Worm (Caenorhabditis elegans) whole organism, L1 larva: ENCODE measurements around the gene epic-1.

Source experiments
- C16A3.4 ChIP-seq: fragments of 150-350 bp; optimal IDR thresholded peaks from 2 replicates; lab custom pipeline; 2014; ENCODE audit warnings: missing biosample characterization, missing genetic modification characterization
- F16B12.6 ChIP-seq: fragments of 150-350 bp; optimal IDR thresholded peaks from 2 replicates; lab custom pipeline; 2014; ENCODE audit warnings: missing biosample characterization, missing genetic modification characterization
- Y116A8C.19 ChIP-seq: sonication (generic microtip); optimal IDR thresholded peaks from 2 replicates; lab custom pipeline; 2016; ENCODE audit warnings: missing compliant biosample characterization, missing genetic modification characterization, borderline replicate concordance
- blmp-1 ChIP-seq: fragments of 150-350 bp; optimal IDR thresholded peaks from 2 replicates; lab custom pipeline; 2014; ENCODE audit warnings: missing biosample characterization, missing genetic modification characterization
- ces-1 ChIP-seq: fragments of 150-350 bp; optimal IDR thresholded peaks from 2 replicates; lab custom pipeline; 2014; ENCODE audit warnings: missing biosample characterization, missing genetic modification reagents, missing genetic modification characterization
- dpl-1 ChIP-seq, 3 experiments: fragments of 150-350 bp in 2 of 3; sonication (generic microtip) in 1 of 3; optimal IDR thresholded peaks; 2 replicates each; lab custom pipeline; 2014 to 2017; ENCODE audit warnings: missing biosample characterization in 3 of 3, missing genetic modification characterization in 3 of 3, missing genetic modification reagents in 3 of 3
- efl-1 ChIP-seq, 4 experiments: fragments of 150-350 bp; optimal IDR thresholded peaks in 3 of 4; peaks in 1 of 4; 1 replicate in 1 of 4; 2 replicates in 3 of 4; lab custom pipeline; 2014; ENCODE audit warnings: missing biosample characterization in 2 of 4, missing genetic modification characterization in 2 of 4, missing genetic modification reagents in 2 of 4
- ets-5 ChIP-seq: fragments of 200-800 bp; sonication (Bioruptor generic); IDR thresholded peaks from 2 replicates; pipeline ENCODE4 v1.3.6; 2022; ENCODE audit warnings: missing genetic modification characterization, missing compliant biosample characterization
- grh-1 ChIP-seq: fragments of 200-800 bp; sonication (Bioruptor generic); IDR thresholded peaks from 2 replicates; pipeline ENCODE4 v1.3.6; 2022; ENCODE audit warnings: missing genetic modification reagents, missing genetic modification characterization, missing compliant biosample characterization
- hpl-2 ChIP-seq: fragments of 150-350 bp; optimal IDR thresholded peaks from 2 replicates; lab custom pipeline; 2014; ENCODE audit warnings: missing biosample characterization, missing genetic modification reagents, missing genetic modification characterization
- jun-1 ChIP-seq: fragments of 150-350 bp; optimal IDR thresholded peaks from 2 replicates; lab custom pipeline; 2014; ENCODE audit warnings: missing biosample characterization, missing genetic modification reagents, missing genetic modification characterization
- lin-14 ChIP-seq: fragments of 200-800 bp; sonication (Bioruptor generic); optimal IDR thresholded peaks from 2 replicates; lab custom pipeline; 2018; ENCODE audit warnings: mild to moderate bottlenecking, missing genetic modification characterization, moderate library complexity, missing compliant biosample characterization
- lin-35 ChIP-seq, 2 experiments: fragments of 150-350 bp; optimal IDR thresholded peaks; 2 replicates each; lab custom pipeline; 2014; ENCODE audit warnings: missing biosample characterization in 2 of 2, missing genetic modification characterization in 2 of 2, missing genetic modification reagents in 2 of 2
- lir-3 ChIP-seq: sonication (generic microtip); optimal IDR thresholded peaks from 2 replicates; lab custom pipeline; 2016; ENCODE audit warnings: mild to moderate bottlenecking, missing genetic modification characterization, moderate library complexity, missing compliant biosample characterization; ENCODE audit not compliant: poor library complexity
- lsy-2 ChIP-seq, 2 experiments: fragments of 150-350 bp; optimal IDR thresholded peaks; 2 replicates each; lab custom pipeline; 2014; ENCODE audit warnings: missing biosample characterization in 2 of 2, missing genetic modification characterization in 2 of 2
- mab-9 ChIP-seq: fragments of 200-800 bp; sonication (Bioruptor generic); IDR thresholded peaks from 2 replicates; pipeline ENCODE4 v1.3.6; 2022; ENCODE audit warnings: missing genetic modification reagents, missing genetic modification characterization, missing compliant biosample characterization
- mdl-1 ChIP-seq, 2 experiments: fragments of 150-350 bp; optimal IDR thresholded peaks; 2 replicates each; lab custom pipeline; 2014 to 2017; ENCODE audit warnings: missing biosample characterization in 2 of 2, missing genetic modification characterization in 2 of 2, inconsistent platforms in 1 of 2
- mef-2 ChIP-seq: fragments of 150-350 bp; optimal IDR thresholded peaks from 2 replicates; lab custom pipeline; 2014; ENCODE audit warnings: missing biosample characterization, missing genetic modification characterization
- nhr-12 ChIP-seq: sonication (generic microtip); optimal IDR thresholded peaks from 2 replicates; lab custom pipeline; 2017; ENCODE audit warnings: missing biosample characterization, missing genetic modification characterization
- nhr-19 ChIP-seq: fragments of 200-800 bp; sonication (Bioruptor generic); conservative IDR thresholded peaks from 2 replicates; pipeline ENCODE4 v1.3.6; 2022; ENCODE audit warnings: missing genetic modification characterization, missing compliant biosample characterization
- nhr-20 ChIP-seq: sonication (generic microtip); optimal IDR thresholded peaks from 2 replicates; lab custom pipeline; 2016; ENCODE audit warnings: mild to moderate bottlenecking, missing genetic modification characterization, missing compliant biosample characterization
- nhr-237 ChIP-seq: fragments of 150-350 bp; optimal IDR thresholded peaks from 2 replicates; lab custom pipeline; 2014; ENCODE audit warnings: missing biosample characterization, missing genetic modification characterization
- nhr-71 ChIP-seq: sonication (generic microtip); optimal IDR thresholded peaks from 2 replicates; lab custom pipeline; 2016; ENCODE audit warnings: mild to moderate bottlenecking, missing genetic modification characterization, moderate library complexity, missing compliant biosample characterization
- nhr-85 ChIP-seq: sonication (generic microtip); peaks from one replicate; lab custom pipeline; 2016; ENCODE audit warnings: missing genetic modification characterization, inconsistent platforms, missing compliant biosample characterization
- snu-23 ChIP-seq: sonication (generic microtip); optimal IDR thresholded peaks from 2 replicates; lab custom pipeline; 2016; ENCODE audit warnings: missing genetic modification characterization, missing compliant biosample characterization
- sox-4 ChIP-seq: sonication (generic microtip); optimal IDR thresholded peaks from 2 replicates; lab custom pipeline; 2016; ENCODE audit warnings: missing genetic modification characterization, missing compliant biosample characterization
- sptf-1 ChIP-seq: fragments of 150-350 bp; optimal IDR thresholded peaks from 2 replicates; lab custom pipeline; 2014; ENCODE audit warnings: missing biosample characterization, missing genetic modification characterization
- tbx-2 ChIP-seq: sonication (generic microtip); optimal IDR thresholded peaks from 2 replicates; lab custom pipeline; 2016; ENCODE audit warnings: missing genetic modification characterization, missing compliant biosample characterization
- unc-130 ChIP-seq: fragments of 150-350 bp; optimal IDR thresholded peaks from 2 replicates; lab custom pipeline; 2017; ENCODE audit warnings: missing biosample characterization, missing genetic modification characterization, inconsistent platforms
- unc-62 ChIP-seq: fragments of 150-350 bp; optimal IDR thresholded peaks from 2 replicates; lab custom pipeline; 2014; ENCODE audit warnings: missing biosample characterization, missing genetic modification reagents, missing genetic modification characterization
- vab-15 ChIP-seq: sonication (generic microtip); optimal IDR thresholded peaks from 2 replicates; lab custom pipeline; 2017; ENCODE audit warnings: missing genotype, mild to moderate bottlenecking, missing genetic modification characterization, missing compliant biosample characterization
- xbp-1 ChIP-seq: sonication (generic microtip); optimal IDR thresholded peaks from 2 replicates; lab custom pipeline; 2016; ENCODE audit warnings: missing genetic modification characterization, missing compliant biosample characterization
- zip-4 ChIP-seq: fragments of 200-800 bp; sonication (Bioruptor generic); optimal IDR thresholded peaks from 2 replicates; lab custom pipeline; 2018; ENCODE audit warnings: mild to moderate bottlenecking, missing genetic modification characterization, moderate library complexity, missing compliant biosample characterization

epic-1 gene

DNA sequence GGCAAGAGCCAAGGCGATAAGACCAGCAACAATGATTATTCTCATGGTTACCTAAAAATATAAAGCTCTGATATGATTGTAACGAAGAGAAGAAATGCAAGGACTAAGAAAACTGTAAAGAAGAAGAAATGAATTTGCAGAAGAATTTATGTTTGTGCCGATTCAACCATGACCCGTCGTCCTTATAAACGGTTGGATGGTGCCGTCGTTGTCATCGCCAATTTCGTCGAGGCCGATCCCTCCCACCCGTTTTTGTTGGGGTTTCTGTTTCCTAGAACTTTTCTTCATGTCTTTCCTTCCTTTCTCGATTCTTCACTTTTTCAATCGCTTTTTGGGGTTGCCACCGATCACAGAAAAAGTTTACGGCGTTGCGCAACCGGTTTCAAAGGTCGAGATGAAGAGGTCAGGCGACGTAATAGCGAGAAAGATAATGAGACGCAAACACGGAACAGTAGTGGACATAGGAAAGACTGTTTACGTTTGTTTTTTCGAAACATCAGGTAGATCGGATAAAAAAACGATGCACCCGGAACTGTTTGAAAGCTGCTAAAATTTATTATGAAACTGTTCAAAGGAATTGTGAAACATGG, at the start of gene epic-1:
Gene epic-1, minus strand, starts transcription at position 51 of the 590 bp plus-strand sequence.
- TF ChIP-seq blmp-1 (tag; lab: Kevin White, UChicago) (peak; percentile 95), efl-1 (optimal IDR thresholded peaks at IDR 0.05; lab: Kevin White, UChicago) (no peak), efl-1 (GFP tag; optimal IDR thresholded peaks at IDR 0.05 in 1 of 2; lab: Kevin White, UChicago) (peak in 1 of 2 experiments; percentile 38), sptf-1 (tag; lab: Kevin White, UChicago) (no peak), nhr-85 (tag; lab: Kevin White, UChicago) (peak; percentile 93), tbx-2 (tag; lab: Kevin White, UChicago) (peak; percentile 13), dpl-1 (GFP tag; optimal IDR thresholded peaks at IDR 0.05; lab: Kevin White, UChicago) (peak in 1 of 3 experiments; percentile 11), xbp-1 (tag; lab: Kevin White, UChicago) (no peak), lin-35 (GFP tag; optimal IDR thresholded peaks at IDR 0.05; lab: Kevin White, UChicago) (peak in 1 of 2 experiments; percentile 35), snu-23 (GFP tag; lab: Kevin White, UChicago) (peak; percentile 57), lsy-2 (tag; optimal IDR thresholded peaks at IDR 0.05; lab: Kevin White, UChicago) (peak in 1 of 2 experiments; percentile 11), F16B12.6 (tag; lab: Kevin White, UChicago) (no peak), nhr-20 (tag; lab: Kevin White, UChicago) (peak; percentile 27), mdl-1 (tag; optimal IDR thresholded peaks at IDR 0.05; lab: Kevin White, UChicago) (peak in 1 of 2 experiments; percentile 25), nhr-71 (tag; lab: Kevin White, UChicago) (peak; percentile 22), grh-1 (GFP tag; lab: Robert Waterston, UW) (peak; percentile 80), ces-1 (GFP tag; lab: Kevin White, UChicago) (no peak), lin-14 (GFP tag; lab: Kevin White, UChicago) (peak; percentile 82)

ce11 chrIV:17490679-17491078, 19.0 kb upstream of the epic-1 start, which contains the start of gene nas-6:
Gene nas-6, minus strand, starts transcription at chrIV:17490779.
- no peak for TF ChIP-seq mef-2 (tag; lab: Kevin White, UChicago)
- TF ChIP-seq zip-4 (GFP tag; lab: Kevin White, UChicago): no peak
- no peak for TF ChIP-seq ets-5 (GFP tag; lab: Robert Waterston, UW)
- TF ChIP-seq hpl-2 (GFP tag; lab: Kevin White, UChicago): no peak
- TF ChIP-seq ces-1 (GFP tag; lab: Kevin White, UChicago): no peak
- no peak for TF ChIP-seq nhr-20 (tag; lab: Kevin White, UChicago)
- no peak for TF ChIP-seq unc-130 (tag; lab: Kevin White, UChicago)
- no peak for TF ChIP-seq efl-1 (optimal IDR thresholded peaks at IDR 0.05; lab: Kevin White, UChicago)
- TF ChIP-seq efl-1 (GFP tag; optimal IDR thresholded peaks at IDR 0.05 in 1 of 2; lab: Kevin White, UChicago): peak in 1 of 2 experiments; percentile 22
- TF ChIP-seq sptf-1 (tag; lab: Kevin White, UChicago): no peak

- TF ChIP-seq unc-62 (GFP tag; lab: Kevin White, UChicago): no peak
Measured at ce11 chrIV:17483230-17483629, 11.5 kb upstream of the epic-1 start, which contains the start of gene rabr-2. Gene rabr-2, minus strand, starts transcription at chrIV:17483330.

DNA sequence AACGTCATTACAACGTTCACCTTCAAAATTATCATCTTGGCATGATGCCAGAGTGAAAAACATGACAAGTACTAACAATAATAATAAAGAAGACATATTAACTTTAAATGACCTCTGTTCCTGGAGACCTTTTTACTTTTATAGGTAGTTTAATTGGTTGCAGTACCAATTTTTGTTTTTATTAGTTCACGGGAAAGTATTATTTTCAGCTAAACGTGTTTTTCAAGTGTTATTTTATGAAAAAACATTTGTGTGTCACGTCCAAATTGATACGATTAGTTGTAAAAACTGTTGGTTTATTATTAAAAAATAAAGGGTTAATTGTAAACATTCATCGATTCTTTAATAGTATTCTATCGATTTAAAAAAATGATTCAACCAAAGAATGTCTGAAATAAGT, 4.0 kb upstream of the epic-1 start, which contains the start of gene grl-24:
Gene grl-24, minus strand, starts transcription at position 101 of the 400 bp plus-strand sequence.
- TF ChIP-seq nhr-237 (tag; lab: Kevin White, UChicago) (no peak), mef-2 (tag; lab: Kevin White, UChicago) (no peak), snu-23 (GFP tag; lab: Kevin White, UChicago) (no peak), vab-15 (tag; lab: Kevin White, UChicago) (no peak), F16B12.6 (tag; lab: Kevin White, UChicago) (no peak)
- TF ChIP-seq, all 84 proteins: peak for 0

ce11 chrIV:17475242-17475641, 3.5 kb upstream of the epic-1 start, which contains the start of gene F11E6.9:
Gene F11E6.9, minus strand, starts transcription at chrIV:17475342.
- no peak for TF ChIP-seq unc-62 (GFP tag; lab: Kevin White, UChicago)
- TF ChIP-seq grh-1 (GFP tag; lab: Robert Waterston, UW): no peak
- TF ChIP-seq nhr-19: no peak
- TF ChIP-seq nhr-12 (tag; lab: Kevin White, UChicago): no peak
- no peak for TF ChIP-seq snu-23 (GFP tag; lab: Kevin White, UChicago)
- no peak for TF ChIP-seq blmp-1 (tag; lab: Kevin White, UChicago)
- TF ChIP-seq sptf-1 (tag; lab: Kevin White, UChicago): no peak

DNA sequence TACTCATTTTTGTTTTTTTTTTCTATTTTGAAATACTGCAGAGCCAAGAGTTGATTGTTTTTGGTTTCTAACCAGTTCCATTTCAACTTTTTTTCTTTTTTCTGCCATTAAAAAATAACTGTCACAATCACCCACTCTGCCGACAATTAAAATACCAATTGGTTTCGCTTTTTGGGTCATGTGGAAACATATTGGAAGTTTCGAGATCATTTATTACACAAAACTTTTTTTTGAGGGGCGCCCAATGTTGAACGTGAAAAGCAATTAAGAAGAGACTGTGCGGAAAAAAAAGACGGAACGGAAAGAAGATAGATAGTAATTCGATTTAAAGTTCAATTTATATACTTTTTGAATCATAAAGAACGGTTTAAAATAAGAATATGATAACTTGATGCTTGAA, 2.3 kb upstream of the epic-1 start:
- TF ChIP-seq Y116A8C.19 (tag; lab: Kevin White, UChicago) (no peak), nhr-85 (tag; lab: Kevin White, UChicago) (peak; percentile 69), lir-3 (tag; lab: Kevin White, UChicago) (no peak), sox-4 (tag; lab: Kevin White, UChicago) (no peak), C16A3.4 (tag; lab: Kevin White, UChicago) (no peak), blmp-1 (tag; lab: Kevin White, UChicago) (peak; percentile 58), mab-9 (GFP tag; lab: Robert Waterston, UW) (no peak), nhr-19 (no peak), tbx-2 (tag; lab: Kevin White, UChicago) (no peak), jun-1 (tag; lab: Kevin White, UChicago) (no peak), unc-130 (tag; lab: Kevin White, UChicago) (no peak), ces-1 (GFP tag; lab: Kevin White, UChicago) (no peak)
